Fruit fly (Drosophila melanogaster): ENCODE measurements around the gene CG32817.

dm6 chrX:441295-441694, 37.6 kb upstream of the CG32817 start:
- TF ChIP-seq Hnf4 (GFP tag; optimal IDR thresholded peaks at IDR 0.05) (no peak), h (GFP tag; optimal IDR thresholded peaks at IDR 0.05) (peak; percentile 19), OdsH (GFP tag; optimal IDR thresholded peaks at IDR 0.05) (no peak), psq (GFP tag; optimal IDR thresholded peaks at IDR 0.05) (no peak), Hr83 (GFP tag; optimal IDR thresholded peaks at IDR 0.05; ENCODE audit: poor library complexity, severe bottlenecking) (no peak), Mio (GFP tag; optimal IDR thresholded peaks at IDR 0.05) (no peak), CG9705 (GFP tag; optimal IDR thresholded peaks at IDR 0.05) (no peak), woc (GFP tag; optimal IDR thresholded peaks at IDR 0.05) (peak; percentile 43), Hr78 (GFP tag; optimal IDR thresholded peaks at IDR 0.05) (no peak), jim (GFP tag; optimal IDR thresholded peaks at IDR 0.05) (no peak), pan (optimal IDR thresholded peaks at IDR 0.05) (no peak), rgr (GFP tag; optimal IDR thresholded peaks at IDR 0.05) (no peak), sage (GFP tag; optimal IDR thresholded peaks at IDR 0.05) (no peak)
